Worm (Caenorhabditis elegans) whole organism, young adult: ENCODE results near the gene C08A9.10.

Experiments used
- F37B4.10 ChIP-seq: fragments of 200-800 bp; sonication (Bioruptor generic); IDR thresholded peaks from 2 replicates; pipeline ENCODE4 v1.3.6; 2022; ENCODE audit warnings: missing genetic modification characterization, missing compliant biosample characterization
- hmg-20 ChIP-seq: fragments of 200-800 bp; sonication (Bioruptor generic); IDR thresholded peaks from 2 replicates; pipeline ENCODE4 v1.3.6; 2022; ENCODE audit warnings: missing genetic modification reagents, missing genetic modification characterization, missing compliant biosample characterization
- unc-62 ChIP-seq: fragments of 150-350 bp; optimal IDR thresholded peaks from 2 replicates; lab custom pipeline; 2014; ENCODE audit warnings: missing biosample characterization, missing genetic modification reagents, missing genetic modification characterization

ce11 chrX:17070495-17070894 is 10.5 kb upstream of the C08A9.10 start:
- no peak for TF ChIP-seq F37B4.10 (GFP tag; lab: Robert Waterston, UW)
- no peak for TF ChIP-seq unc-62 (GFP tag; lab: Kevin White, UChicago)
- TF ChIP-seq hmg-20, result no peak
